Fruit fly (Drosophila melanogaster): ENCODE results near the gene CG34316.

The CG34316 gene

dm6 chr3R:15229329-15229876 lies 982 bp upstream of the CG34316 start, which contains the start of the genes Art3 and mRpS10 (continued):
- peak; percentile 100 for TF ChIP-seq CG12104 (GFP tag; optimal IDR thresholded peaks at IDR 0.05)
- TF ChIP-seq sens (GFP tag), result peak; percentile 100
- TF ChIP-seq CG11093 (GFP tag; IDR thresholded peaks at IDR 0.05), result peak; percentile 100
- peak; percentile 76 for TF ChIP-seq pzg (GFP tag; optimal IDR thresholded peaks at IDR 0.05)
- peak; percentile 100 for TF ChIP-seq repo (GFP tag; optimal IDR thresholded peaks at IDR 0.05)
- TF ChIP-seq fd3F (GFP tag; optimal IDR thresholded peaks at IDR 0.05), result peak; percentile 100
- peak; percentile 100 for TF ChIP-seq CG7786 (GFP tag; optimal IDR thresholded peaks at IDR 0.05)
- TF ChIP-seq salm (tag; optimal IDR thresholded peaks at IDR 0.05), result peak; percentile 100
- TF ChIP-seq sr (GFP tag; IDR thresholded peaks at IDR 0.05), result peak; percentile 99
- TF ChIP-seq ase (GFP tag; IDR thresholded peaks at IDR 0.05), result peak; percentile 100
- TF ChIP-seq CG4404 (GFP tag; IDR thresholded peaks at IDR 0.05), result peak; percentile 100
- TF ChIP-seq CG30431 (GFP tag; optimal IDR thresholded peaks at IDR 0.05), result peak; percentile 100
- no peak for TF ChIP-seq nerfin-2 (GFP tag; IDR thresholded peaks at IDR 0.05; ENCODE audit: partially characterized antibody)
- peak; percentile 96 for TF ChIP-seq CG10274 (GFP tag; optimal IDR thresholded peaks at IDR 0.05)
- peak; percentile 100 for TF ChIP-seq CG3065 (GFP tag; optimal IDR thresholded peaks at IDR 0.05)
- TF ChIP-seq B-H2 (GFP tag; optimal IDR thresholded peaks at IDR 0.05), result peak; percentile 100
- peak; percentile 97 for TF ChIP-seq TFAM (GFP tag; optimal IDR thresholded peaks at IDR 0.05)
- peak; percentile 100 for TF ChIP-seq CG8388 (GFP tag; optimal IDR thresholded peaks at IDR 0.05)
- TF ChIP-seq lab (GFP tag; optimal IDR thresholded peaks at IDR 0.05), result peak; percentile 100
- TF ChIP-seq Dad (GFP tag; optimal IDR thresholded peaks at IDR 0.05), result peak; percentile 100
- TF ChIP-seq CG10321 (GFP tag; IDR thresholded peaks at IDR 0.05), result peak; percentile 92
- peak; percentile 100 for TF ChIP-seq CG9609 (GFP tag; optimal IDR thresholded peaks at IDR 0.05)
- peak; percentile 98 for TF ChIP-seq aop (GFP tag; IDR thresholded peaks at IDR 0.05)
- peak; percentile 100 for TF ChIP-seq CG16779 (GFP tag; IDR thresholded peaks at IDR 0.05)
- TF ChIP-seq fd96Cb (tag; optimal IDR thresholded peaks at IDR 0.05), result peak; percentile 100
- peak; percentile 100 for TF ChIP-seq stc (GFP tag; IDR thresholded peaks at IDR 0.05)
- TF ChIP-seq lola (GFP tag; optimal IDR thresholded peaks at IDR 0.05), result peak in 1 of 3 experiments; percentile 100
- TF ChIP-seq hbn (GFP tag; IDR thresholded peaks at IDR 0.05; ENCODE audit: partially characterized antibody), result peak; percentile 47
- TF ChIP-seq HLH3B (GFP tag; IDR thresholded peaks at IDR 0.05), result peak; percentile 100
- TF ChIP-seq CG7987 (GFP tag; optimal IDR thresholded peaks at IDR 0.05), result peak; percentile 99
- TF ChIP-seq CG6175 (GFP tag; IDR thresholded peaks at IDR 0.05), result peak; percentile 100
- peak; percentile 100 for TF ChIP-seq CG14014 (GFP tag; IDR thresholded peaks at IDR 0.05)
- TF ChIP-seq Spps (tag; optimal IDR thresholded peaks at IDR 0.05), result peak; percentile 100
- peak; percentile 100 for TF ChIP-seq Side (GFP tag; optimal IDR thresholded peaks at IDR 0.05)
- TF ChIP-seq CG10462 (GFP tag; optimal IDR thresholded peaks at IDR 0.05), result peak; percentile 100
- TF ChIP-seq ems (GFP tag; optimal IDR thresholded peaks at IDR 0.05), result peak; percentile 100
- peak; percentile 100 for TF ChIP-seq CG12071 (GFP tag; optimal IDR thresholded peaks at IDR 0.05)
- no peak for TF ChIP-seq mld (GFP tag; IDR thresholded peaks at IDR 0.05; ENCODE audit: partially characterized antibody)
- TF ChIP-seq CG7271 (tag; optimal IDR thresholded peaks at IDR 0.05), result peak; percentile 100
- TF ChIP-seq CG30403 (GFP tag; optimal IDR thresholded peaks at IDR 0.05), result peak; percentile 100
- peak; percentile 99 for TF ChIP-seq scrt (GFP tag; optimal IDR thresholded peaks at IDR 0.05)
- no peak for TF ChIP-seq pita (GFP tag; optimal IDR thresholded peaks at IDR 0.05)
- peak; percentile 100 for TF ChIP-seq Mes4 (GFP tag; optimal IDR thresholded peaks at IDR 0.05)
- 0 out of 2 replicates have a peak, but pooled peaks have one; percentile 30 for TF ChIP-seq unc-4 (GFP tag; IDR thresholded peaks at IDR 0.05; ENCODE audit: partially characterized antibody)
- peak; percentile 55 for TF ChIP-seq Dref (GFP tag; IDR thresholded peaks at IDR 0.05)
- peak; percentile 100 for TF ChIP-seq Hsf (GFP tag; optimal IDR thresholded peaks at IDR 0.05)
- peak; percentile 99 for TF ChIP-seq Gsc (GFP tag; IDR thresholded peaks at IDR 0.05)
- TF ChIP-seq E2f1 (GFP tag; IDR thresholded peaks at IDR 0.05), result peak; percentile 100
- TF ChIP-seq br (optimal IDR thresholded peaks at IDR 0.05), result no peak
- peak; percentile 100 for TF ChIP-seq CG17612 (GFP tag; IDR thresholded peaks at IDR 0.05)
- TF ChIP-seq CkIIα-i1 (GFP tag; IDR thresholded peaks at IDR 0.05), result peak; percentile 99

Measured in whole organism, embryonic.